Worm (Caenorhabditis elegans) whole organism, L4 larva: ENCODE data around the gene smrd-1.

Source experiments
- F26F4.8 ChIP-seq: fragments of 200-800 bp; sonication (Bioruptor generic); conservative IDR thresholded peaks from 2 replicates; pipeline ENCODE4 v1.3.6; 2022; ENCODE audit warnings: missing genetic modification characterization, missing compliant biosample characterization
- F44E2.7 ChIP-seq: fragments of 200-800 bp; sonication (Bioruptor generic); IDR thresholded peaks from 2 replicates; pipeline ENCODE4 v2.1.2; 2022; ENCODE audit warnings: missing genetic modification characterization, missing compliant biosample characterization
- F49E8.2 ChIP-seq: sonication (generic microtip); optimal IDR thresholded peaks from 2 replicates; lab custom pipeline; 2016; ENCODE audit warnings: missing compliant biosample characterization, mild to moderate bottlenecking, missing genetic modification characterization, borderline replicate concordance
- Y48G9A.11 ChIP-seq: fragments of 200-800 bp; sonication (Bioruptor generic); IDR thresholded peaks from 2 replicates; pipeline ENCODE4 v1.3.6; 2022; ENCODE audit warnings: missing genetic modification reagents, missing genetic modification characterization, missing compliant biosample characterization
- ZK337.2 ChIP-seq: fragments of 200-800 bp; sonication (Bioruptor generic); IDR thresholded peaks from 2 replicates; pipeline ENCODE4 v1.3.6; 2022; ENCODE audit warnings: missing genetic modification reagents, missing genetic modification characterization, missing compliant biosample characterization
- ceh-20 ChIP-seq: fragments of 200-800 bp; sonication (Bioruptor generic); IDR thresholded peaks from 2 replicates; pipeline ENCODE4 v1.3.6; 2022; ENCODE audit warnings: missing genetic modification reagents, missing genetic modification characterization, missing compliant biosample characterization
- ceh-32 ChIP-seq: sonication (generic microtip); optimal IDR thresholded peaks from 2 replicates; lab custom pipeline; 2016; ENCODE audit warnings: mild to moderate bottlenecking, missing genetic modification characterization, missing compliant biosample characterization; ENCODE audit not compliant: poor library complexity
- ceh-44 ChIP-seq: fragments of 200-800 bp; sonication (Bioruptor generic); IDR thresholded peaks from 2 replicates; pipeline ENCODE4 v1.3.6; 2022; ENCODE audit warnings: missing genetic modification reagents, missing genetic modification characterization, missing compliant biosample characterization
- ceh-82 ChIP-seq: sonication (generic microtip); optimal IDR thresholded peaks from 2 replicates; lab custom pipeline; 2017; ENCODE audit warnings: missing biosample characterization, missing genetic modification characterization
- cey-2 ChIP-seq: sonication (generic microtip); optimal IDR thresholded peaks from 3 replicates; lab custom pipeline; 2017; ENCODE audit warnings: missing genetic modification characterization, mild to moderate bottlenecking, missing compliant biosample characterization, antibody characterized with exemption, borderline replicate concordance; ENCODE audit not compliant: insufficient read depth
- dmd-8 ChIP-seq: fragments of 200-800 bp; sonication (Bioruptor generic); IDR thresholded peaks from 2 replicates; pipeline ENCODE4 v1.3.6; 2022; ENCODE audit warnings: missing genetic modification characterization, missing compliant biosample characterization
- egl-27 ChIP-seq: sonication (generic microtip); optimal IDR thresholded peaks from 3 replicates; lab custom pipeline; 2017; ENCODE audit warnings: missing biosample characterization, missing genetic modification reagents, missing genetic modification characterization
- gei-8 ChIP-seq: fragments of 200-800 bp; sonication (Bioruptor generic); optimal IDR thresholded peaks from 2 replicates; lab custom pipeline; 2018; ENCODE audit warnings: mild to moderate bottlenecking, missing genetic modification characterization, missing compliant biosample characterization
- jun-1 ChIP-seq: fragments of 150-350 bp; optimal IDR thresholded peaks from 2 replicates; lab custom pipeline; 2014; ENCODE audit warnings: missing biosample characterization, missing genetic modification reagents, missing genetic modification characterization
- lin-1 ChIP-seq: fragments of 200-800 bp; sonication (Bioruptor generic); IDR thresholded peaks from 2 replicates; pipeline ENCODE4 v1.3.6; 2022; ENCODE audit warnings: missing genetic modification reagents, missing genetic modification characterization, missing compliant biosample characterization
- lin-13 ChIP-seq: fragments of 150-350 bp; optimal IDR thresholded peaks from 2 replicates; lab custom pipeline; 2014; ENCODE audit warnings: missing biosample characterization, missing genetic modification reagents, missing genetic modification characterization
- lin-15B ChIP-seq: fragments of 150-350 bp; sonication (generic microtip); optimal IDR thresholded peaks from 3 replicates; lab custom pipeline; 2014; ENCODE audit warnings: missing biosample characterization, missing genetic modification characterization
- lin-29 ChIP-seq: fragments of 200-800 bp; sonication (Bioruptor generic); IDR thresholded peaks from 2 replicates; pipeline ENCODE4 v1.3.6; 2022; ENCODE audit warnings: missing genetic modification reagents, missing genetic modification characterization, missing compliant biosample characterization
- lin-38 ChIP-seq: fragments of 200-800 bp; sonication (Bioruptor generic); IDR thresholded peaks from 2 replicates; pipeline ENCODE4 v1.3.6; 2022; ENCODE audit warnings: missing genetic modification reagents, missing genetic modification characterization, missing compliant biosample characterization
- madf-9 ChIP-seq: fragments of 200-800 bp; sonication (Bioruptor generic); conservative IDR thresholded peaks from 2 replicates; pipeline ENCODE4 v1.3.6; 2022; ENCODE audit warnings: missing genetic modification reagents, missing genetic modification characterization, missing compliant biosample characterization
- mdt-29 ChIP-seq: fragments of 200-800 bp; sonication (Bioruptor generic); IDR thresholded peaks from 2 replicates; pipeline ENCODE4 v1.3.6; 2022; ENCODE audit warnings: missing genetic modification reagents, missing genetic modification characterization, missing compliant biosample characterization
- nhr-10 ChIP-seq: fragments of 150-350 bp; optimal IDR thresholded peaks from 2 replicates; lab custom pipeline; 2014; ENCODE audit warnings: missing biosample characterization, missing genetic modification characterization
- nhr-102 ChIP-seq: sonication (generic microtip); optimal IDR thresholded peaks from 2 replicates; lab custom pipeline; 2016; ENCODE audit warnings: mild to moderate bottlenecking, missing genetic modification characterization, moderate library complexity, missing compliant biosample characterization
- nhr-25 ChIP-seq: sonication (generic microtip); optimal IDR thresholded peaks from 2 replicates; lab custom pipeline; 2017; ENCODE audit warnings: missing genetic modification characterization, mild to moderate bottlenecking, missing compliant biosample characterization, antibody characterized with exemption, moderate library complexity, borderline replicate concordance; ENCODE audit not compliant: insufficient read depth
- nhr-41 ChIP-seq: fragments of 200-800 bp; sonication (Bioruptor generic); IDR thresholded peaks from 2 replicates; pipeline ENCODE4 v1.3.6; 2022; ENCODE audit warnings: missing genetic modification reagents, missing genetic modification characterization, missing compliant biosample characterization
- nhr-48 ChIP-seq: sonication (generic microtip); optimal IDR thresholded peaks from 2 replicates; lab custom pipeline; 2016; ENCODE audit warnings: mild to moderate bottlenecking, missing genetic modification characterization, missing compliant biosample characterization
- nhr-76 ChIP-seq: fragments of 150-350 bp; optimal IDR thresholded peaks from 2 replicates; lab custom pipeline; 2014; ENCODE audit warnings: missing biosample characterization, missing genetic modification characterization
- pha-4 ChIP-seq, 2 experiments: fragments of 150-350 bp in 1 of 2; fragments of 200-800 bp in 1 of 2; sonication (Bioruptor generic) in 1 of 2; IDR thresholded peaks in 1 of 2; optimal IDR thresholded peaks in 1 of 2; 2 replicates each; pipeline versions ENCODE4 v1.3.6 to Lab custom; 2014 to 2022; ENCODE audit warnings: missing genetic modification characterization in 2 of 2, missing genetic modification reagents in 2 of 2, missing biosample characterization in 1 of 2, missing compliant biosample characterization in 1 of 2
- pqm-1 ChIP-seq: sonication (generic microtip); optimal IDR thresholded peaks from 2 replicates; lab custom pipeline; 2017; ENCODE audit warnings: missing biosample characterization, missing genetic modification characterization
- rbr-2 ChIP-seq: sonication (generic microtip); optimal IDR thresholded peaks from 2 replicates; lab custom pipeline; 2016; ENCODE audit warnings: missing genotype, missing genetic modification characterization, missing compliant biosample characterization
- sdz-12 ChIP-seq: fragments of 200-800 bp; sonication (Bioruptor generic); optimal IDR thresholded peaks from 2 replicates; lab custom pipeline; 2018; ENCODE audit warnings: mild to moderate bottlenecking, missing genetic modification characterization, missing compliant biosample characterization
- set-16 ChIP-seq: fragments of 200-800 bp; sonication (Bioruptor generic); IDR thresholded peaks from 2 replicates; pipeline ENCODE4 v1.3.6; 2022; ENCODE audit warnings: missing genetic modification reagents, missing genetic modification characterization, missing compliant biosample characterization
- spr-1 ChIP-seq: sonication (generic microtip); optimal IDR thresholded peaks from 2 replicates; lab custom pipeline; 2016; ENCODE audit warnings: mild to moderate bottlenecking, missing genetic modification characterization, missing compliant biosample characterization
- spr-3 ChIP-seq: fragments of 200-800 bp; sonication (Bioruptor generic); optimal IDR thresholded peaks from 2 replicates; lab custom pipeline; 2018; ENCODE audit warnings: mild to moderate bottlenecking, missing genetic modification characterization, missing compliant biosample characterization
- unc-130 ChIP-seq: sonication (generic microtip); optimal IDR thresholded peaks from 2 replicates; lab custom pipeline; 2016; ENCODE audit warnings: missing genetic modification reagents, missing genetic modification characterization, missing compliant biosample characterization
- zfp-3 ChIP-seq: fragments of 200-800 bp; sonication (Bioruptor generic); conservative IDR thresholded peaks from 2 replicates; pipeline ENCODE4 v1.3.6; 2022; ENCODE audit warnings: missing genetic modification reagents, missing genetic modification characterization, missing compliant biosample characterization
- ztf-7 ChIP-seq: fragments of 150-350 bp; optimal IDR thresholded peaks from 2 replicates; lab custom pipeline; 2014; ENCODE audit warnings: missing biosample characterization, missing genetic modification characterization

Gene smrd-1

DNA sequence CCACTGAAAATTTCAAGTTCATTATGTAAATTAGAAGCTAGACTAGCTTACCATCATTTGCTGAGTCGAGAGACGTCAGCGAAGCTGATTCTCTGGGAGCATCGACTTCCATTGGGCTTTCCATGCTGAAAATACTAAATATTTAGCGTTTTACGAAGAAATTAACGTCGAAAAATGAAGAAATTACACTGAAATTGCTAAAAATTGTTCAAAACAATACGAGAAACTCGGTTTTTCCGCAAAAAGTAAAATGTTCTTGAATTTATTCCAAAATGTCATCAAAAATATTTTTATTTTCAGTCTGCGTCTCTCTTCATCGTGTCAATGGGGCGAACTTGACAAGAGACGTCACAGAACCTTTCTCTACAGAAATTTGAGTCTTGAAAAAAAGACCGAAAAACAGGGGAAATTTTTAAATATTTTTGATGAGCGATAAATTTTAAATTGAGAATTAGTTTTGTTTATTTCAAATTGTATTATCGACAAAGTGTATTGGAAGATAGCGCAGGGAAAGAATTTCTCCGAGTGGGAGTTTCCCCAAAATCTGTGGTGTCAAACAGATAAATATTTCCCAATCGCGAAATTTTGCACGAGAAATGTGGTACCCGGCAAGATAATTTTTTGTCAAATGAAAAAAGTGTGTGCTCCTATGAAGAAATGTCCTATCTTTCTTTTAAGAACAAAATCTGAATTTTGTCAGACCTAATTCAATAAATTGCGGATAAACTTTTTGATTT, 24.8 kb upstream of the smrd-1 start, which contains the start of gene ecps-1 (continued):
- TF ChIP-seq lin-29 (GFP tag; lab: Robert Waterston, UW) (no peak), nhr-102 (tag; lab: Kevin White, UChicago) (no peak), Y48G9A.11 (GFP tag; lab: Robert Waterston, UW) (peak; percentile 78), nhr-48 (no peak), lin-13 (GFP tag; lab: Kevin White, UChicago) (no peak), lin-38 (GFP tag; lab: Robert Waterston, UW) (peak; percentile 99), rbr-2 (tag; lab: Kevin White, UChicago) (peak; percentile 60), sdz-12 (GFP tag; lab: Kevin White, UChicago) (no peak), F44E2.7 (GFP tag; lab: Robert Waterston, UW) (no peak), egl-27 (tag; lab: Kevin White, UChicago) (no peak), zfp-3 (0 out of 2 replicates have a peak, but pooled peaks have one; percentile 66), ceh-32 (no peak), ceh-82 (tag; lab: Kevin White, UChicago) (no peak), nhr-10 (peak; percentile 42), pqm-1 (no peak), spr-1 (tag; lab: Kevin White, UChicago) (no peak), lin-15B (peak; percentile 88), dmd-8 (GFP tag; lab: Robert Waterston, UW) (no peak), ceh-44 (peak; percentile 80; the same call in 1 of the 2 replicates), mdt-29 (peak; percentile 64), ceh-20 (GFP tag; lab: Robert Waterston, UW) (peak; percentile 70; the same call in 1 of the 2 replicates), ztf-7 (tag; lab: Kevin White, UChicago) (peak; percentile 43), nhr-25 (tag; lab: Kevin White, UChicago) (peak; percentile 28), lin-1 (GFP tag; lab: Robert Waterston, UW) (peak; percentile 34; the same call in 1 of the 2 replicates)

DNA sequence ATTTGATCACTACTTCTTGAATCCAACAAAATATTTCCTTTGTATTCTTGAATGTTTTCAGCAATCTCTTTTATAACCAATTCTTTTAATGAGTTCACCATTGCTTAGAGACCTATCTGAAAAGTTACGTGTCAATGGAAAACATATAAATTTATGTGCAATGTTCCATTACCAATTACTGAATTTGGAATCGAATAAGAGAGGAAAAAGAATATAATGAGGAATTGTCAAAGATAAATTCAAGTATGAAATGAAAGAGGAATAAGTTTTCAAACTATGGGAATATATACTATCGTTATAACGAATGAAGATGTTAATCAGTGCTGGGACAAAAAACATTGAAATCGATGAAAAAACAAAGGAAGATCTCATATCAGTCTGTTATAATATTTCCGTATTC, 15.2 kb upstream of the smrd-1 start, which contains the start of gene H04D03.4:
Gene H04D03.4, minus strand, starts transcription at position 101 of the 400 bp plus-strand sequence.
- TF ChIP-seq F49E8.2 (no peak), madf-9 (GFP tag; lab: Robert Waterston, UW) (no peak), gei-8 (GFP tag; lab: Kevin White, UChicago) (no peak), unc-130 (GFP tag; lab: Kevin White, UChicago) (no peak), ZK337.2 (GFP tag; lab: Robert Waterston, UW) (no peak), nhr-41 (GFP tag; lab: Robert Waterston, UW) (no peak)
- TF ChIP-seq, all 104 proteins: peak for 0

ce11 chrIII:10446730-10447129, 10.9 kb upstream of the smrd-1 start, which contains the start of gene H04D03.7:
H04D03.7 (minus strand) TSS chrIII:10446830.
- no peak for TF ChIP-seq cey-2 (tag; lab: Kevin White, UChicago)
- TF ChIP-seq jun-1 (tag; lab: Kevin White, UChicago) = no peak
- no peak for TF ChIP-seq ceh-82 (tag; lab: Kevin White, UChicago)
- no peak for TF ChIP-seq nhr-76 (tag; lab: Kevin White, UChicago)
- no peak for TF ChIP-seq F26F4.8 (GFP tag; lab: Robert Waterston, UW)
- no peak for TF ChIP-seq pha-4 (GFP tag; IDR thresholded peaks at IDR 0.05; lab: Robert Waterston, UW)
- TF ChIP-seq pha-4 (tag; optimal IDR thresholded peaks at IDR 0.05; lab: Kevin White, UChicago) = no peak
- TF ChIP-seq set-16 = no peak
- no peak for TF ChIP-seq spr-3 (GFP tag; lab: Kevin White, UChicago)
